Worm (Caenorhabditis elegans) whole organism, L2 larva: ENCODE results near the gene msp-79.

ENCODE experiments used
- C34F6.9 ChIP-seq: fragments of 150-350 bp; optimal IDR thresholded peaks from 2 replicates; lab custom pipeline; 2014; ENCODE audit warnings: missing biosample characterization, missing genetic modification characterization
- F13H6.1 ChIP-seq: sonication (generic microtip); optimal IDR thresholded peaks from 2 replicates; lab custom pipeline; 2016; ENCODE audit warnings: missing genetic modification characterization, missing compliant biosample characterization
- ZK546.5 ChIP-seq: sonication (generic microtip); optimal IDR thresholded peaks from 2 replicates; lab custom pipeline; 2017; ENCODE audit warnings: missing biosample characterization, missing genetic modification characterization
- alr-1 ChIP-seq: fragments of 150-350 bp; optimal IDR thresholded peaks from 2 replicates; lab custom pipeline; 2014; ENCODE audit warnings: missing biosample characterization, missing genetic modification characterization
- ama-1 ChIP-seq: fragments of 150-350 bp; optimal IDR thresholded peaks from 2 replicates; lab custom pipeline; 2018; ENCODE audit warnings: inconsistent platforms
- ceh-16 ChIP-seq: fragments of 150-350 bp; optimal IDR thresholded peaks from 2 replicates; lab custom pipeline; 2014; ENCODE audit warnings: missing biosample characterization, missing genetic modification characterization
- ceh-82 ChIP-seq: fragments of 150-350 bp; optimal IDR thresholded peaks from 2 replicates; lab custom pipeline; 2014; ENCODE audit warnings: missing biosample characterization, missing genetic modification characterization
- crh-2 ChIP-seq: sonication (generic microtip); optimal IDR thresholded peaks from 2 replicates; lab custom pipeline; 2017; ENCODE audit warnings: missing biosample characterization, missing genetic modification characterization
- dmd-4 ChIP-seq: sonication (generic microtip); optimal IDR thresholded peaks from 2 replicates; lab custom pipeline; 2017; ENCODE audit warnings: missing biosample characterization, missing genetic modification characterization
- egl-27 ChIP-seq: sonication (generic microtip); optimal IDR thresholded peaks from 3 replicates; lab custom pipeline; 2017; ENCODE audit warnings: missing biosample characterization, missing genetic modification reagents, missing genetic modification characterization
- elt-1 ChIP-seq: fragments of 150-350 bp; optimal IDR thresholded peaks from 2 replicates; lab custom pipeline; 2014; ENCODE audit warnings: missing biosample characterization, missing genetic modification characterization
- elt-3 ChIP-seq: sonication (generic microtip); optimal IDR thresholded peaks from 2 replicates; lab custom pipeline; 2017; ENCODE audit warnings: missing biosample characterization, missing genetic modification characterization
- fos-1 ChIP-seq: fragments of 150-350 bp; optimal IDR thresholded peaks from 2 replicates; lab custom pipeline; 2014; ENCODE audit warnings: missing biosample characterization, missing genetic modification characterization
- gmeb-1 ChIP-seq: fragments of 150-350 bp; optimal IDR thresholded peaks from 2 replicates; lab custom pipeline; 2014; ENCODE audit warnings: missing biosample characterization, missing genetic modification characterization
- lin-13 ChIP-seq: fragments of 150-350 bp; optimal IDR thresholded peaks from 2 replicates; lab custom pipeline; 2014; ENCODE audit warnings: missing biosample characterization, missing genetic modification reagents, missing genetic modification characterization
- lin-39 ChIP-seq: fragments of 150-350 bp; optimal IDR thresholded peaks from 2 replicates; lab custom pipeline; 2014; ENCODE audit warnings: missing biosample characterization, missing genetic modification reagents, missing genetic modification characterization
- lsy-2 ChIP-seq, 2 experiments: fragments of 150-350 bp in 1 of 2; sonication (generic microtip) in 1 of 2; optimal IDR thresholded peaks; 2 replicates each; lab custom pipeline; 2014 to 2017; ENCODE audit warnings: missing biosample characterization in 2 of 2, missing genetic modification characterization in 2 of 2
- mab-5 ChIP-seq: fragments of 150-350 bp; optimal IDR thresholded peaks from 2 replicates; lab custom pipeline; 2014; ENCODE audit warnings: missing biosample characterization, missing genetic modification characterization
- mbf-1 ChIP-seq: sonication (generic microtip); optimal IDR thresholded peaks from 2 replicates; lab custom pipeline; 2017; ENCODE audit warnings: missing biosample characterization, missing genetic modification characterization
- mdl-1 ChIP-seq, 2 experiments: fragments of 150-350 bp in 1 of 2; sonication (generic microtip) in 1 of 2; optimal IDR thresholded peaks; 2 replicates each; lab custom pipeline; 2017; ENCODE audit warnings: missing biosample characterization in 2 of 2, missing genetic modification characterization in 2 of 2
- nhr-10 ChIP-seq: sonication (generic microtip); optimal IDR thresholded peaks from 2 replicates; lab custom pipeline; 2017; ENCODE audit warnings: missing biosample characterization, missing genetic modification characterization
- nhr-11 ChIP-seq: fragments of 150-350 bp; optimal IDR thresholded peaks from 2 replicates; lab custom pipeline; 2014; ENCODE audit warnings: missing biosample characterization, missing genetic modification characterization
- nhr-12 ChIP-seq: fragments of 150-350 bp; optimal IDR thresholded peaks from 2 replicates; lab custom pipeline; 2014; ENCODE audit warnings: missing biosample characterization, missing genetic modification characterization
- nhr-129 ChIP-seq: fragments of 150-350 bp; optimal IDR thresholded peaks from 2 replicates; lab custom pipeline; 2014; ENCODE audit warnings: missing biosample characterization, missing genetic modification characterization
- nhr-21 ChIP-seq: fragments of 150-350 bp; optimal IDR thresholded peaks from 2 replicates; lab custom pipeline; 2014; ENCODE audit warnings: missing biosample characterization, missing genetic modification characterization
- nhr-25 ChIP-seq: fragments of 150-350 bp; sonication (generic microtip); optimal IDR thresholded peaks from 3 replicates; lab custom pipeline; 2014; ENCODE audit warnings: missing biosample characterization, missing genetic modification characterization
- sem-4 ChIP-seq: fragments of 150-350 bp; optimal IDR thresholded peaks from 2 replicates; lab custom pipeline; 2014; ENCODE audit warnings: missing biosample characterization, missing genetic modification reagents, missing genetic modification characterization
- sma-3 ChIP-seq: sonication (generic microtip); optimal IDR thresholded peaks from 2 replicates; lab custom pipeline; 2016; ENCODE audit warnings: missing genetic modification reagents, missing genetic modification characterization, missing compliant biosample characterization
- sma-9 ChIP-seq, 2 experiments: fragments of 150-350 bp in 1 of 2; sonication (generic microtip) in 1 of 2; optimal IDR thresholded peaks; 2 replicates each; lab custom pipeline; 2014 to 2016; ENCODE audit warnings: missing genetic modification characterization in 2 of 2, mild to moderate bottlenecking in 1 of 2, missing biosample characterization in 1 of 2, missing compliant biosample characterization in 1 of 2, missing genetic modification reagents in 1 of 2, moderate library complexity in 1 of 2
- snpc-4 ChIP-seq: fragments of 150-350 bp; optimal IDR thresholded peaks from 2 replicates; lab custom pipeline; 2014; ENCODE audit warnings: missing biosample characterization, missing genetic modification characterization
- unc-55 ChIP-seq: fragments of 150-350 bp; sonication (generic microtip); optimal IDR thresholded peaks from 3 replicates; lab custom pipeline; 2014; ENCODE audit warnings: missing biosample characterization, missing genetic modification reagents, missing genetic modification characterization
- unc-62 ChIP-seq: fragments of 150-350 bp; optimal IDR thresholded peaks from 2 replicates; lab custom pipeline; 2014; ENCODE audit warnings: missing biosample characterization, missing genetic modification reagents, missing genetic modification characterization
- ztf-11 ChIP-seq: sonication (generic microtip); optimal IDR thresholded peaks from 2 replicates; lab custom pipeline; 2017; ENCODE audit warnings: missing biosample characterization, missing genetic modification characterization
- ztf-4 ChIP-seq: fragments of 150-350 bp; optimal IDR thresholded peaks from 2 replicates; lab custom pipeline; 2014; ENCODE audit warnings: missing biosample characterization, missing genetic modification characterization

The msp-79 gene

ce11 chrIV:9790708-9791107, 23.8 kb upstream of the msp-79 start:
- TF ChIP-seq lin-39 (tag; lab: Kevin White, UChicago) (peak; percentile 56), ceh-16 (tag; lab: Kevin White, UChicago) (peak; percentile 78), ama-1 (lab: Kevin White, UChicago) (no peak), nhr-21 (tag; lab: Kevin White, UChicago) (peak; percentile 2), nhr-25 (tag; lab: Kevin White, UChicago) (peak; percentile 50)

ce11 chrIV:9789496-9789895, 22.5 kb upstream of the msp-79 start, which contains the start of gene T13F2.4:
Gene T13F2.4, plus strand, starts transcription at chrIV:9789796.
- no peak for TF ChIP-seq nhr-10 (tag; lab: Kevin White, UChicago)
- TF ChIP-seq elt-3 (tag; lab: Kevin White, UChicago), result no peak
- TF ChIP-seq mab-5 (tag; lab: Kevin White, UChicago), result no peak
- no peak for TF ChIP-seq mbf-1 (tag; lab: Kevin White, UChicago)
- no peak for TF ChIP-seq unc-62 (GFP tag; lab: Kevin White, UChicago)
- no peak for TF ChIP-seq mdl-1 (tag; optimal IDR thresholded peaks at IDR 0.05; lab: Kevin White, UChicago)

ce11 chrIV:9784689-9785088, 17.7 kb upstream of the msp-79 start, which contains the start of gene sre-4:
Gene sre-4, minus strand, starts transcription at chrIV:9784789.
- TF ChIP-seq unc-62 (GFP tag; lab: Kevin White, UChicago) (no peak), fos-1 (tag; lab: Kevin White, UChicago) (no peak), nhr-11 (tag; lab: Kevin White, UChicago) (no peak), dmd-4 (tag; lab: Kevin White, UChicago) (no peak), alr-1 (tag; lab: Kevin White, UChicago) (no peak), F13H6.1 (tag; lab: Kevin White, UChicago) (no peak), egl-27 (tag; lab: Kevin White, UChicago) (no peak), snpc-4 (tag; lab: Kevin White, UChicago) (no peak), C34F6.9 (tag; lab: Kevin White, UChicago) (no peak), ama-1 (lab: Kevin White, UChicago) (no peak), nhr-21 (tag; lab: Kevin White, UChicago) (no peak), ceh-16 (tag; lab: Kevin White, UChicago) (no peak), ztf-4 (tag; lab: Kevin White, UChicago) (no peak), ceh-82 (no peak), nhr-12 (no peak), crh-2 (tag; lab: Kevin White, UChicago) (no peak), sem-4 (tag; lab: Kevin White, UChicago) (no peak), elt-1 (tag; lab: Kevin White, UChicago) (no peak), ztf-11 (tag; lab: Kevin White, UChicago) (no peak), lin-13 (GFP tag; lab: Kevin White, UChicago) (no peak)

- TF ChIP-seq F13H6.1 (tag; lab: Kevin White, UChicago) (no peak), lin-39 (tag; lab: Kevin White, UChicago) (no peak), fos-1 (tag; lab: Kevin White, UChicago) (no peak), nhr-10 (tag; lab: Kevin White, UChicago) (no peak), elt-1 (tag; lab: Kevin White, UChicago) (no peak), nhr-129 (tag; lab: Kevin White, UChicago) (no peak), nhr-25 (tag; lab: Kevin White, UChicago) (no peak), dmd-4 (tag; lab: Kevin White, UChicago) (no peak), sma-3 (GFP tag; lab: Kevin White, UChicago) (no peak), lsy-2 (tag; optimal IDR thresholded peaks at IDR 0.05; lab: Kevin White, UChicago) (no peak), ztf-11 (tag; lab: Kevin White, UChicago) (no peak), nhr-11 (tag; lab: Kevin White, UChicago) (no peak), alr-1 (tag; lab: Kevin White, UChicago) (no peak), ceh-16 (tag; lab: Kevin White, UChicago) (no peak), C34F6.9 (tag; lab: Kevin White, UChicago) (no peak)
Measured at ce11 chrIV:9778016-9778415, 11.1 kb upstream of the msp-79 start, which contains the start of gene T13F2.6. Gene T13F2.6, plus strand, starts transcription at chrIV:9778321.

ce11 chrIV:9777535-9777934, 10.6 kb upstream of the msp-79 start, which contains the start of gene sna-2:
Gene sna-2, minus strand, starts transcription at chrIV:9777634.
- TF ChIP-seq elt-1 (tag; lab: Kevin White, UChicago) (no peak), sma-9 (GFP tag; optimal IDR thresholded peaks at IDR 0.05; lab: Kevin White, UChicago) (peak; percentile 61), sma-9 (tag; optimal IDR thresholded peaks at IDR 0.05; lab: Kevin White, UChicago) (no peak), fos-1 (tag; lab: Kevin White, UChicago) (peak; percentile 25), lin-13 (GFP tag; lab: Kevin White, UChicago) (peak; percentile 8), lsy-2 (tag; optimal IDR thresholded peaks at IDR 0.05; lab: Kevin White, UChicago) (peak in 1 of 2 experiments; percentile 71), nhr-129 (tag; lab: Kevin White, UChicago) (peak; percentile 52), unc-55 (GFP tag; lab: Kevin White, UChicago) (peak; percentile 88), ZK546.5 (tag; lab: Kevin White, UChicago) (no peak), sma-3 (GFP tag; lab: Kevin White, UChicago) (peak; percentile 11), gmeb-1 (tag; lab: Kevin White, UChicago) (peak; percentile 87), C34F6.9 (tag; lab: Kevin White, UChicago) (peak; percentile 77)
